Worm (Caenorhabditis elegans) whole organism, L1 larva: ENCODE data around the gene W08E12.8.

Experiments used
- F16B12.6 ChIP-seq: fragments of 150-350 bp; optimal IDR thresholded peaks from 2 replicates; lab custom pipeline; 2014; ENCODE audit warnings: missing biosample characterization, missing genetic modification characterization
- Y116A8C.19 ChIP-seq: sonication (generic microtip); optimal IDR thresholded peaks from 2 replicates; lab custom pipeline; 2016; ENCODE audit warnings: missing compliant biosample characterization, missing genetic modification characterization, borderline replicate concordance
- aly-2 ChIP-seq: fragments of 150-350 bp; optimal IDR thresholded peaks from 2 replicates; lab custom pipeline; 2014; ENCODE audit warnings: missing biosample characterization, missing genetic modification characterization
- ama-1 ChIP-seq: fragments of 150-350 bp; optimal IDR thresholded peaks from 2 replicates; lab custom pipeline; 2014
- ceh-8 ChIP-seq: fragments of 200-800 bp; sonication (Bioruptor generic); optimal IDR thresholded peaks from 2 replicates; lab custom pipeline; 2018; ENCODE audit warnings: mild to moderate bottlenecking, missing genetic modification characterization, moderate library complexity, missing compliant biosample characterization
- ceh-88 ChIP-seq: fragments of 200-800 bp; sonication (Bioruptor generic); IDR thresholded peaks from 2 replicates; pipeline ENCODE4 v1.3.6; 2022; ENCODE audit warnings: missing genetic modification characterization, missing compliant biosample characterization
- ceh-90 ChIP-seq: sonication (generic microtip); optimal IDR thresholded peaks from 2 replicates; lab custom pipeline; 2016; ENCODE audit warnings: missing genetic modification characterization, missing compliant biosample characterization
- egl-13 ChIP-seq: sonication (generic microtip); optimal IDR thresholded peaks from 2 replicates; lab custom pipeline; 2016; ENCODE audit warnings: missing genotype, missing genetic modification reagents, missing genetic modification characterization, missing compliant biosample characterization
- egl-27 ChIP-seq, 2 experiments: fragments of 150-350 bp in 1 of 2; sonication (generic microtip); optimal IDR thresholded peaks; 3 replicates each; lab custom pipeline; 2017 to 2018; ENCODE audit warnings: missing biosample characterization in 2 of 2, missing genetic modification characterization in 2 of 2, missing genetic modification reagents in 2 of 2
- elt-2 ChIP-seq: sonication (generic microtip); optimal IDR thresholded peaks from 2 replicates; lab custom pipeline; 2016; ENCODE audit warnings: missing genetic modification characterization, mild to moderate bottlenecking, inconsistent platforms, missing compliant biosample characterization, missing genetic modification reagents
- elt-3 ChIP-seq, 6 experiments: fragments of 150-350 bp in 1 of 6; sonication (generic microtip); optimal IDR thresholded peaks; 2 replicates each; lab custom pipeline; 2017 to 2018; ENCODE audit warnings: missing biosample characterization in 6 of 6, missing genetic modification characterization in 6 of 6, inconsistent platforms in 1 of 6
- ets-5 ChIP-seq: fragments of 200-800 bp; sonication (Bioruptor generic); IDR thresholded peaks from 2 replicates; pipeline ENCODE4 v1.3.6; 2022; ENCODE audit warnings: missing genetic modification characterization, missing compliant biosample characterization
- fkh-10 ChIP-seq: sonication (generic microtip); optimal IDR thresholded peaks from 2 replicates; lab custom pipeline; 2017; ENCODE audit warnings: missing biosample characterization, missing genetic modification reagents, missing genetic modification characterization
- fos-1 ChIP-seq: fragments of 150-350 bp; optimal IDR thresholded peaks from 2 replicates; lab custom pipeline; 2014; ENCODE audit warnings: missing biosample characterization, missing genetic modification characterization
- grh-1 ChIP-seq: fragments of 200-800 bp; sonication (Bioruptor generic); IDR thresholded peaks from 2 replicates; pipeline ENCODE4 v1.3.6; 2022; ENCODE audit warnings: missing genetic modification reagents, missing genetic modification characterization, missing compliant biosample characterization
- hlh-17 ChIP-seq: fragments of 200-800 bp; sonication (Bioruptor generic); optimal IDR thresholded peaks from 2 replicates; lab custom pipeline; 2018; ENCODE audit warnings: missing genetic modification characterization, mild to moderate bottlenecking, missing compliant biosample characterization, moderate library complexity, borderline replicate concordance
- hlh-4 ChIP-seq: sonication (generic microtip); optimal IDR thresholded peaks from 2 replicates; lab custom pipeline; 2016; ENCODE audit warnings: mild to moderate bottlenecking, missing genetic modification characterization, missing compliant biosample characterization
- hpl-2 ChIP-seq: fragments of 150-350 bp; optimal IDR thresholded peaks from 2 replicates; lab custom pipeline; 2014; ENCODE audit warnings: missing biosample characterization, missing genetic modification reagents, missing genetic modification characterization
- lin-14 ChIP-seq: fragments of 200-800 bp; sonication (Bioruptor generic); optimal IDR thresholded peaks from 2 replicates; lab custom pipeline; 2018; ENCODE audit warnings: mild to moderate bottlenecking, missing genetic modification characterization, moderate library complexity, missing compliant biosample characterization
- lin-15B ChIP-seq: fragments of 150-350 bp; sonication (generic microtip); optimal IDR thresholded peaks from 3 replicates; lab custom pipeline; 2014; ENCODE audit warnings: missing biosample characterization, missing genetic modification characterization
- lin-35 ChIP-seq, 2 experiments: fragments of 150-350 bp; optimal IDR thresholded peaks; 2 replicates each; lab custom pipeline; 2014; ENCODE audit warnings: missing biosample characterization in 2 of 2, missing genetic modification characterization in 2 of 2, missing genetic modification reagents in 2 of 2
- lin-39 ChIP-seq: fragments of 150-350 bp; optimal IDR thresholded peaks from 2 replicates; lab custom pipeline; 2014; ENCODE audit warnings: missing biosample characterization, missing genetic modification reagents, missing genetic modification characterization
- lir-3 ChIP-seq: sonication (generic microtip); optimal IDR thresholded peaks from 2 replicates; lab custom pipeline; 2016; ENCODE audit warnings: mild to moderate bottlenecking, missing genetic modification characterization, moderate library complexity, missing compliant biosample characterization; ENCODE audit not compliant: poor library complexity
- lsy-2 ChIP-seq, 2 experiments: fragments of 150-350 bp; optimal IDR thresholded peaks; 2 replicates each; lab custom pipeline; 2014; ENCODE audit warnings: missing biosample characterization in 2 of 2, missing genetic modification characterization in 2 of 2
- mab-9 ChIP-seq: fragments of 200-800 bp; sonication (Bioruptor generic); IDR thresholded peaks from 2 replicates; pipeline ENCODE4 v1.3.6; 2022; ENCODE audit warnings: missing genetic modification reagents, missing genetic modification characterization, missing compliant biosample characterization
- mef-2 ChIP-seq: fragments of 150-350 bp; optimal IDR thresholded peaks from 2 replicates; lab custom pipeline; 2014; ENCODE audit warnings: missing biosample characterization, missing genetic modification characterization
- mep-1 ChIP-seq: fragments of 150-350 bp; optimal IDR thresholded peaks from 2 replicates; lab custom pipeline; 2014; ENCODE audit warnings: missing biosample characterization, missing genetic modification characterization
- nhr-11 ChIP-seq: fragments of 150-350 bp; optimal IDR thresholded peaks from 2 replicates; lab custom pipeline; 2014; ENCODE audit warnings: missing biosample characterization, missing genetic modification characterization
- nhr-12 ChIP-seq: sonication (generic microtip); optimal IDR thresholded peaks from 2 replicates; lab custom pipeline; 2017; ENCODE audit warnings: missing biosample characterization, missing genetic modification characterization
- nhr-19 ChIP-seq: fragments of 200-800 bp; sonication (Bioruptor generic); conservative IDR thresholded peaks from 2 replicates; pipeline ENCODE4 v1.3.6; 2022; ENCODE audit warnings: missing genetic modification characterization, missing compliant biosample characterization
- nhr-20 ChIP-seq: sonication (generic microtip); optimal IDR thresholded peaks from 2 replicates; lab custom pipeline; 2016; ENCODE audit warnings: mild to moderate bottlenecking, missing genetic modification characterization, missing compliant biosample characterization
- nhr-28 ChIP-seq: fragments of 150-350 bp; optimal IDR thresholded peaks from 2 replicates; lab custom pipeline; 2014; ENCODE audit warnings: missing biosample characterization, missing genetic modification characterization
- nhr-47 ChIP-seq: sonication (generic microtip); optimal IDR thresholded peaks from 2 replicates; lab custom pipeline; 2016; ENCODE audit warnings: mild to moderate bottlenecking, missing genetic modification characterization, moderate library complexity, missing compliant biosample characterization
- nhr-71 ChIP-seq: sonication (generic microtip); optimal IDR thresholded peaks from 2 replicates; lab custom pipeline; 2016; ENCODE audit warnings: mild to moderate bottlenecking, missing genetic modification characterization, moderate library complexity, missing compliant biosample characterization
- nhr-76 ChIP-seq: sonication (generic microtip); optimal IDR thresholded peaks from 2 replicates; lab custom pipeline; 2017; ENCODE audit warnings: missing biosample characterization, missing genetic modification characterization
- nhr-77 ChIP-seq: fragments of 150-350 bp; optimal IDR thresholded peaks from 2 replicates; lab custom pipeline; 2014; ENCODE audit warnings: missing biosample characterization, missing genetic modification characterization
- nhr-84 ChIP-seq: sonication (generic microtip); optimal IDR thresholded peaks from 2 replicates; lab custom pipeline; 2017; ENCODE audit warnings: missing biosample characterization, missing genetic modification characterization
- nhr-85 ChIP-seq: sonication (generic microtip); peaks from one replicate; lab custom pipeline; 2016; ENCODE audit warnings: missing genetic modification characterization, inconsistent platforms, missing compliant biosample characterization
- pax-3 ChIP-seq: fragments of 200-800 bp; sonication (Bioruptor generic); optimal IDR thresholded peaks from 2 replicates; lab custom pipeline; 2018; ENCODE audit warnings: mild to moderate bottlenecking, missing genetic modification characterization, moderate library complexity, missing compliant biosample characterization
- pqm-1 ChIP-seq: sonication (generic microtip); optimal IDR thresholded peaks from 3 replicates; lab custom pipeline; 2017; ENCODE audit warnings: missing biosample characterization, missing genetic modification characterization
- skn-1 ChIP-seq: fragments of 150-350 bp; optimal IDR thresholded peaks from 2 replicates; lab custom pipeline; 2014; ENCODE audit warnings: missing biosample characterization, missing genetic modification characterization
- sox-4 ChIP-seq: sonication (generic microtip); optimal IDR thresholded peaks from 2 replicates; lab custom pipeline; 2016; ENCODE audit warnings: missing genetic modification characterization, missing compliant biosample characterization
- sptf-1 ChIP-seq: fragments of 150-350 bp; optimal IDR thresholded peaks from 2 replicates; lab custom pipeline; 2014; ENCODE audit warnings: missing biosample characterization, missing genetic modification characterization
- sup-37 ChIP-seq: fragments of 200-800 bp; sonication (Bioruptor generic); optimal IDR thresholded peaks from 2 replicates; lab custom pipeline; 2018; ENCODE audit warnings: mild to moderate bottlenecking, missing genetic modification characterization, missing compliant biosample characterization
- tbx-2 ChIP-seq: sonication (generic microtip); optimal IDR thresholded peaks from 2 replicates; lab custom pipeline; 2016; ENCODE audit warnings: missing genetic modification characterization, missing compliant biosample characterization
- tlp-1 ChIP-seq: fragments of 150-350 bp; optimal IDR thresholded peaks from 2 replicates; lab custom pipeline; 2014; ENCODE audit warnings: missing biosample characterization, missing genetic modification characterization
- unc-130 ChIP-seq: fragments of 150-350 bp; optimal IDR thresholded peaks from 2 replicates; lab custom pipeline; 2017; ENCODE audit warnings: missing biosample characterization, missing genetic modification characterization, inconsistent platforms
- unc-30 ChIP-seq: sonication (generic microtip); optimal IDR thresholded peaks from 2 replicates; lab custom pipeline; 2017; ENCODE audit warnings: missing biosample characterization, missing genetic modification characterization
- unc-62 ChIP-seq: fragments of 150-350 bp; optimal IDR thresholded peaks from 2 replicates; lab custom pipeline; 2014; ENCODE audit warnings: missing biosample characterization, missing genetic modification reagents, missing genetic modification characterization
- unc-86 ChIP-seq: sonication (generic microtip); optimal IDR thresholded peaks from 2 replicates; lab custom pipeline; 2016; ENCODE audit warnings: missing genetic modification characterization, missing compliant biosample characterization
- unc-98 ChIP-seq: fragments of 200-800 bp; sonication (Bioruptor generic); IDR thresholded peaks from 2 replicates; pipeline ENCODE4 v1.3.6; 2022; ENCODE audit warnings: missing genetic modification characterization, missing compliant biosample characterization
- vab-15 ChIP-seq: sonication (generic microtip); optimal IDR thresholded peaks from 2 replicates; lab custom pipeline; 2017; ENCODE audit warnings: missing genotype, mild to moderate bottlenecking, missing genetic modification characterization, missing compliant biosample characterization
- zip-4 ChIP-seq: fragments of 200-800 bp; sonication (Bioruptor generic); optimal IDR thresholded peaks from 2 replicates; lab custom pipeline; 2018; ENCODE audit warnings: mild to moderate bottlenecking, missing genetic modification characterization, moderate library complexity, missing compliant biosample characterization
- ztf-11 ChIP-seq, 2 experiments: sonication (generic microtip); optimal IDR thresholded peaks; 2 replicates each; lab custom pipeline; 2016 to 2017; ENCODE audit warnings: missing genetic modification characterization in 2 of 2, missing biosample characterization in 1 of 2, missing compliant biosample characterization in 1 of 2

The W08E12.8 gene

DNA sequence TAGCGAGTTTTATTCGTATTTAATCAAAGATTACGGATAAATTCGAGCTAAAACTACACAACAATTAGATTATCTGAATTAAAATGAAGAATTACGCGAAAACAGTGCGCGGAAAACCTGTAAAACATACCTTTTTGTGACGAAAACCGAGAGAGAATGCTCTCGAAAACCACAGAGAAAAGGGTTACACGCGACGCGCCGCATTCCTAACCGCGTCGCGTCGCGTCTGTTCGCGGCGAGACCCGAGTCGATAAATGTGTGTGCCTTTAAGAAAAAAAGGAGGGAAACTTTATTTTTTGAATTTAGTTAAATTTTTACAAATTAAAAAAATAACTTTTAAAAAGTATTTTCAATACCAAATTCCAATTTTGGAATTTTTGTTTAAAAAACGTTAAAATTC, 46.5 kb downstream of the W08E12.8 start, which contains the start of gene hrpa-1:
hrpa-1 (minus strand) TSS at position 192 of the 400 bp plus-strand sequence.
- TF ChIP-seq F16B12.6 = peak; percentile 59
- no peak for TF ChIP-seq egl-27 (tag; optimal IDR thresholded peaks at IDR 0.05; lab: Kevin White, UChicago)
- TF ChIP-seq ama-1 (lab: Kevin White, UChicago) = no peak
- TF ChIP-seq unc-98 (GFP tag; lab: Robert Waterston, UW) = no peak
- TF ChIP-seq unc-86 (tag; lab: Kevin White, UChicago) = peak; percentile 85
- no peak for TF ChIP-seq ets-5
- TF ChIP-seq lin-39 (tag; lab: Kevin White, UChicago) = peak; percentile 89
- TF ChIP-seq unc-130 (tag; lab: Kevin White, UChicago) = peak; percentile 29
- TF ChIP-seq elt-2 = peak; percentile 8
- no peak for TF ChIP-seq vab-15 (tag; lab: Kevin White, UChicago)
- TF ChIP-seq nhr-85 (tag; lab: Kevin White, UChicago) = peak; percentile 87
- no peak for TF ChIP-seq sptf-1 (tag; lab: Kevin White, UChicago)
- TF ChIP-seq nhr-28 = no peak
- peak; percentile 20 for TF ChIP-seq ceh-8 (GFP tag; lab: Kevin White, UChicago)
- TF ChIP-seq nhr-11 (tag; lab: Kevin White, UChicago) = peak; percentile 23
- peak; percentile 33 for TF ChIP-seq pax-3 (tag; lab: Kevin White, UChicago)
- peak; percentile 23 for TF ChIP-seq mef-2 (tag; lab: Kevin White, UChicago)
- peak; percentile 94 for TF ChIP-seq skn-1 (tag; lab: Kevin White, UChicago)
- no peak for TF ChIP-seq unc-62 (GFP tag; lab: Kevin White, UChicago)
- peak; percentile 87 for TF ChIP-seq lin-14 (GFP tag; lab: Kevin White, UChicago)
- no peak for TF ChIP-seq lir-3 (tag; lab: Kevin White, UChicago)
- TF ChIP-seq nhr-76 (tag; lab: Kevin White, UChicago) = no peak
- TF ChIP-seq grh-1 (GFP tag; lab: Robert Waterston, UW) = peak; percentile 78
- peak; percentile 76 for TF ChIP-seq fos-1 (tag; lab: Kevin White, UChicago)
- no peak for TF ChIP-seq pqm-1 (tag; lab: Kevin White, UChicago)
- TF ChIP-seq lin-15B (tag; lab: Kevin White, UChicago) = peak; percentile 82
- TF ChIP-seq mep-1 (tag; lab: Kevin White, UChicago) = peak; percentile 94
- TF ChIP-seq sox-4 (tag; lab: Kevin White, UChicago) = peak; percentile 59
- no peak for TF ChIP-seq Y116A8C.19 (tag; lab: Kevin White, UChicago)
- peak; percentile 88 for TF ChIP-seq tbx-2 (tag; lab: Kevin White, UChicago)
- TF ChIP-seq lin-35 (GFP tag; optimal IDR thresholded peaks at IDR 0.05; lab: Kevin White, UChicago) = peak; percentile 96 to 97
- TF ChIP-seq ceh-90 (tag; lab: Kevin White, UChicago) = peak; percentile 34
- TF ChIP-seq lsy-2 (tag; optimal IDR thresholded peaks at IDR 0.05; lab: Kevin White, UChicago) = peak; percentile 94 to 97
- TF ChIP-seq nhr-20 (tag; lab: Kevin White, UChicago) = peak; percentile 85
- TF ChIP-seq hlh-17 = no peak
- no peak for TF ChIP-seq hlh-4 (tag; lab: Kevin White, UChicago)
- TF ChIP-seq elt-3 (tag; optimal IDR thresholded peaks at IDR 0.05; lab: Kevin White, UChicago) = peak in 2 of 6 experiments; percentile 64 to 77
- peak; percentile 12 for TF ChIP-seq zip-4 (GFP tag; lab: Kevin White, UChicago)
- peak; percentile 73 for TF ChIP-seq nhr-77 (tag; lab: Kevin White, UChicago)
- TF ChIP-seq egl-13 (tag; lab: Kevin White, UChicago) = peak; percentile 77
- peak; percentile 54; the same call in 1 of the 2 replicates for TF ChIP-seq ceh-88
- peak; percentile 88 for TF ChIP-seq nhr-19 (GFP tag; lab: Robert Waterston, UW)
- TF ChIP-seq aly-2 (tag; lab: Kevin White, UChicago) = no peak
- TF ChIP-seq nhr-84 (tag; lab: Kevin White, UChicago) = no peak
- TF ChIP-seq unc-30 (tag; lab: Kevin White, UChicago) = no peak
- TF ChIP-seq fkh-10 (GFP tag; lab: Kevin White, UChicago) = peak; percentile 48
- TF ChIP-seq mab-9 (GFP tag; lab: Robert Waterston, UW) = peak; percentile 55; the same call in 1 of the 2 replicates
- peak; percentile 92 for TF ChIP-seq nhr-47 (tag; lab: Kevin White, UChicago)
- TF ChIP-seq sup-37 (GFP tag; lab: Kevin White, UChicago) = no peak
- no peak for TF ChIP-seq hpl-2 (GFP tag; lab: Kevin White, UChicago)
- TF ChIP-seq ztf-11 (tag; optimal IDR thresholded peaks at IDR 0.05; lab: Kevin White, UChicago) = peak in 1 of 2 experiments; percentile 69
- TF ChIP-seq tlp-1 (tag; lab: Kevin White, UChicago) = no peak
- TF ChIP-seq nhr-71 = peak; percentile 93
- TF ChIP-seq nhr-12 (tag; lab: Kevin White, UChicago) = no peak
